Worm (Caenorhabditis elegans) whole organism, early embryonic: ENCODE measurements around the gene gcs-1.

Experiments used
- B0310.2 ChIP-seq: sonication (generic microtip); optimal IDR thresholded peaks from 2 replicates; lab custom pipeline; 2016; ENCODE audit warnings: mild to moderate bottlenecking, missing genetic modification characterization, missing compliant biosample characterization
- flt-1 ChIP-seq: fragments of 200-800 bp; sonication (Bioruptor generic); IDR thresholded peaks from 2 replicates; pipeline ENCODE4 v1.3.6; 2022; ENCODE audit warnings: missing genetic modification characterization, missing compliant biosample characterization
- tbx-11 ChIP-seq: fragments of 200-800 bp; sonication (Bioruptor generic); IDR thresholded peaks from 2 replicates; pipeline ENCODE4 v1.3.6; 2022; ENCODE audit warnings: missing genetic modification characterization, missing compliant biosample characterization
- tbx-37 ChIP-seq: fragments of 200-800 bp; sonication (Bioruptor generic); conservative IDR thresholded peaks from 2 replicates; pipeline ENCODE4 v1.3.6; 2022; ENCODE audit warnings: missing genetic modification reagents, missing genetic modification characterization, missing compliant biosample characterization

DNA sequence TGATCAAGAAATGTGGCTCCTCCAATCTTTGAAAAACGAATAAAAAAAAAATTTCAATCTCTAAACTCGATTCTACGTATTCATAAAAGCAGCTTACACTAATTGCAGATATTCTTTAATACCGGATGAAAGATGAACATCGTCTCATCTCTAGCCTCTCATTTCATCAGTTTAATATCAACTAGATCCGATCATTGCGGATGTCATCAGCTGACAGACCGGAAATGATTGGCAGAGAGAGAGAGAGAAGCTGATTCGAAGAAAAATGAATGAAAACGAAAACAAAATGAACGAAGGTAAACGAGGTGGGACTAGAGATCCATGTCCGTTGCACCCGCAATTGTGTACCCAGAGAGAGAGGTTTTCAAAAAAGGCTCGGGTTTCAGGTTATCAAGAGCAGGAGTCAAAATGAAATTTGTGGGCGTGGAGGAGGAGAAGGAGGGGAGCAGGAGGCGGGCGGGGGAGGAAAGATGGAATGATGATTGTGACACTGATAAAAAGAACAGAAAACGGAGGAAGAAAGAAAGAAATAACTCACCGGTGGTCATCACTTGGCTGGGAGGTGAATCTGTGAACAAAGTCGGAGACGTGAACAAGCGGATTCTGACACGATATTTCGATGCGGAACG lies 23.1 kb downstream of the gcs-1 start:
- TF ChIP-seq tbx-11 (no peak), tbx-37 (GFP tag; lab: Robert Waterston, UW) (no peak), B0310.2 (tag; lab: Kevin White, UChicago) (no peak), flt-1 (GFP tag; lab: Robert Waterston, UW) (no peak)
